Worm (Caenorhabditis elegans) whole organism, midembryonic: ENCODE data around the gene ifc-1.

Experiments
- T22C8.4 ChIP-seq: fragments of 200-800 bp; sonication (Bioruptor generic); IDR thresholded peaks from 2 replicates; pipeline ENCODE4 v1.3.6; 2022; ENCODE audit warnings: missing genetic modification characterization, missing compliant biosample characterization
- cog-1 ChIP-seq: sonication (generic microtip); optimal IDR thresholded peaks from 2 replicates; lab custom pipeline; 2016; ENCODE audit warnings: missing genetic modification characterization, missing compliant biosample characterization
- flt-1 ChIP-seq: fragments of 200-800 bp; sonication (Bioruptor generic); IDR thresholded peaks from 2 replicates; pipeline ENCODE4 v1.3.6; 2022; ENCODE audit warnings: missing genetic modification characterization, missing compliant biosample characterization
- klf-2 ChIP-seq: fragments of 200-800 bp; sonication (Bioruptor generic); conservative IDR thresholded peaks from 2 replicates; pipeline ENCODE4 v1.3.6; 2022; ENCODE audit warnings: missing genetic modification reagents, missing genetic modification characterization, missing compliant biosample characterization
- med-1 ChIP-seq: sonication (generic microtip); optimal IDR thresholded peaks from 2 replicates; lab custom pipeline; 2017; ENCODE audit warnings: missing genetic modification characterization, mild to moderate bottlenecking, missing compliant biosample characterization, antibody characterized with exemption, missing genetic modification reagents; ENCODE audit not compliant: insufficient read depth
- ref-1 ChIP-seq: fragments of 200-800 bp; sonication (Bioruptor generic); conservative IDR thresholded peaks from 2 replicates; pipeline ENCODE4 v1.3.6; 2022; ENCODE audit warnings: missing genetic modification reagents, missing genetic modification characterization, missing compliant biosample characterization
- tab-1 ChIP-seq: fragments of 200-800 bp; sonication (Bioruptor generic); IDR thresholded peaks from 2 replicates; pipeline ENCODE4 v1.3.6; 2022; ENCODE audit warnings: missing genetic modification characterization, missing compliant biosample characterization
- ztf-23 ChIP-seq: fragments of 200-800 bp; sonication (Bioruptor generic); IDR thresholded peaks from 2 replicates; pipeline ENCODE4 v1.3.6; 2022; ENCODE audit warnings: missing genetic modification reagents, missing genetic modification characterization, missing compliant biosample characterization
- ztf-29 ChIP-seq: fragments of 200-800 bp; sonication (Bioruptor generic); IDR thresholded peaks from 2 replicates; pipeline ENCODE4 v1.3.6; 2022; ENCODE audit warnings: missing genetic modification reagents, missing genetic modification characterization, missing compliant biosample characterization

The ifc-1 gene

ce11 chrV:2863033-2863432, 18.2 kb upstream of the ifc-1 start, which contains the start of gene srh-272:
Gene srh-272 (plus strand): TSS chrV:2863333.
- TF ChIP-seq flt-1 = no peak
- no peak for TF ChIP-seq cog-1
- TF ChIP-seq ztf-23 (GFP tag; lab: Robert Waterston, UW) = no peak
- TF ChIP-seq ztf-29 = no peak
- TF ChIP-seq med-1 (GFP tag; lab: Kevin White, UChicago) = no peak
- TF ChIP-seq ref-1 (GFP tag; lab: Robert Waterston, UW) = no peak
- TF ChIP-seq klf-2 (GFP tag; lab: Robert Waterston, UW) = no peak
- TF ChIP-seq tab-1 (GFP tag; lab: Robert Waterston, UW) = no peak
- TF ChIP-seq T22C8.4 (GFP tag; lab: Robert Waterston, UW) = no peak

- TF ChIP-seq T22C8.4 (GFP tag; lab: Robert Waterston, UW) (no peak), flt-1 (no peak), tab-1 (GFP tag; lab: Robert Waterston, UW) (no peak), ztf-29 (no peak), cog-1 (no peak), klf-2 (GFP tag; lab: Robert Waterston, UW) (no peak), med-1 (GFP tag; lab: Kevin White, UChicago) (no peak), ztf-23 (GFP tag; lab: Robert Waterston, UW) (no peak), ref-1 (GFP tag; lab: Robert Waterston, UW) (no peak)
Observed at ce11 chrV:2864899-2865298, 16.3 kb upstream of the ifc-1 start, which contains the start of gene srh-240. Gene srh-240 (plus strand): TSS chrV:2865199.

ce11 chrV:2869503-2869902, 11.7 kb upstream of the ifc-1 start, which contains the start of gene srh-241:
Gene srh-241 (minus strand): TSS chrV:2869603.
- no peak for TF ChIP-seq cog-1
- no peak for TF ChIP-seq tab-1 (GFP tag; lab: Robert Waterston, UW)
- TF ChIP-seq klf-2 (GFP tag; lab: Robert Waterston, UW) = no peak
- TF ChIP-seq ztf-23 (GFP tag; lab: Robert Waterston, UW) = no peak
- TF ChIP-seq ztf-29 = no peak
- TF ChIP-seq med-1 (GFP tag; lab: Kevin White, UChicago) = no peak
- no peak for TF ChIP-seq flt-1
- no peak for TF ChIP-seq T22C8.4 (GFP tag; lab: Robert Waterston, UW)
- no peak for TF ChIP-seq ref-1 (GFP tag; lab: Robert Waterston, UW)

ce11 chrV:2870127-2870526, 11.1 kb upstream of the ifc-1 start, which contains the start of gene srh-243:
Gene srh-243 (plus strand): TSS chrV:2870427.
- TF ChIP-seq tab-1 (GFP tag; lab: Robert Waterston, UW) = no peak
- no peak for TF ChIP-seq flt-1
- TF ChIP-seq med-1 (GFP tag; lab: Kevin White, UChicago) = no peak
- no peak for TF ChIP-seq ztf-29
- TF ChIP-seq ztf-23 (GFP tag; lab: Robert Waterston, UW) = no peak
- TF ChIP-seq ref-1 (GFP tag; lab: Robert Waterston, UW) = no peak
- TF ChIP-seq cog-1 = no peak
- TF ChIP-seq T22C8.4 (GFP tag; lab: Robert Waterston, UW) = no peak
- TF ChIP-seq klf-2 (GFP tag; lab: Robert Waterston, UW) = no peak

- TF ChIP-seq med-1 (GFP tag; lab: Kevin White, UChicago) (no peak), ztf-23 (GFP tag; lab: Robert Waterston, UW) (no peak), T22C8.4 (GFP tag; lab: Robert Waterston, UW) (no peak), tab-1 (GFP tag; lab: Robert Waterston, UW) (no peak), ztf-29 (no peak), ref-1 (GFP tag; lab: Robert Waterston, UW) (no peak), klf-2 (GFP tag; lab: Robert Waterston, UW) (no peak), flt-1 (no peak), cog-1 (no peak)
Observed at ce11 chrV:2871754-2872504, 9.3 kb upstream of the ifc-1 start.

ce11 chrV:2872947-2873346, 8.2 kb upstream of the ifc-1 start:
- TF ChIP-seq T22C8.4 (GFP tag; lab: Robert Waterston, UW) (no peak), tab-1 (GFP tag; lab: Robert Waterston, UW) (no peak), cog-1 (no peak), med-1 (GFP tag; lab: Kevin White, UChicago) (no peak), flt-1 (no peak), ztf-23 (GFP tag; lab: Robert Waterston, UW) (no peak), ztf-29 (no peak), ref-1 (GFP tag; lab: Robert Waterston, UW) (no peak), klf-2 (GFP tag; lab: Robert Waterston, UW) (no peak)

- TF ChIP-seq ztf-29 (no peak), flt-1 (no peak), tab-1 (GFP tag; lab: Robert Waterston, UW) (no peak), med-1 (GFP tag; lab: Kevin White, UChicago) (no peak)
Observed at ce11 chrV:2875422-2875821, 5.8 kb upstream of the ifc-1 start, which contains the start of gene folt-2. Gene folt-2 (minus strand): TSS chrV:2875600.

- TF ChIP-seq cog-1 (no peak), tab-1 (GFP tag; lab: Robert Waterston, UW) (no peak), T22C8.4 (GFP tag; lab: Robert Waterston, UW) (no peak), ztf-23 (GFP tag; lab: Robert Waterston, UW) (no peak), ztf-29 (no peak), klf-2 (GFP tag; lab: Robert Waterston, UW) (no peak), med-1 (GFP tag; lab: Kevin White, UChicago) (no peak), ref-1 (GFP tag; lab: Robert Waterston, UW) (no peak), flt-1 (no peak)
Observed at ce11 chrV:2876188-2876831, 4.9 kb upstream of the ifc-1 start.

ce11 chrV:2877509-2877908, 3.7 kb upstream of the ifc-1 start, which contains the start of gene F37B4.10:
Gene F37B4.10 (minus strand): TSS chrV:2877609.
- no peak for TF ChIP-seq med-1 (GFP tag; lab: Kevin White, UChicago)
- TF ChIP-seq ztf-23 (GFP tag; lab: Robert Waterston, UW) = no peak
- TF ChIP-seq ref-1 (GFP tag; lab: Robert Waterston, UW) = no peak
- TF ChIP-seq T22C8.4 (GFP tag; lab: Robert Waterston, UW) = no peak
- TF ChIP-seq tab-1 (GFP tag; lab: Robert Waterston, UW) = no peak
- no peak for TF ChIP-seq cog-1
- no peak for TF ChIP-seq flt-1
- TF ChIP-seq klf-2 (GFP tag; lab: Robert Waterston, UW) = no peak
- no peak for TF ChIP-seq ztf-29
